Fruit fly (Drosophila melanogaster): ENCODE data around the gene hid.

The hid gene

dm6 chr3L:18223437-18223836 lies 38.0 kb upstream of the hid start (continued):
- TF ChIP-seq CG12391 (tag; optimal IDR thresholded peaks at IDR 0.05) (peak; percentile 48), dan (GFP tag; IDR thresholded peaks at IDR 0.05) (no peak), CG7556 (GFP tag; optimal IDR thresholded peaks at IDR 0.05) (no peak), Abd-B (GFP tag; optimal IDR thresholded peaks at IDR 0.05) (peak; percentile 37), Hr51 (GFP tag; optimal IDR thresholded peaks at IDR 0.05) (peak in 1 of 2 experiments; percentile 7), HLH4C (GFP tag; IDR thresholded peaks at IDR 0.05; ENCODE audit: partially characterized antibody) (no peak), CG18011 (GFP tag; optimal IDR thresholded peaks at IDR 0.05) (no peak), Dref (GFP tag; IDR thresholded peaks at IDR 0.05) (no peak), CG15601 (tag; optimal IDR thresholded peaks at IDR 0.05) (peak; percentile 2), ase (GFP tag; IDR thresholded peaks at IDR 0.05) (no peak), bcd (GFP tag; optimal IDR thresholded peaks at IDR 0.05) (peak; percentile 25), CG1603 (tag; optimal IDR thresholded peaks at IDR 0.05) (peak; percentile 42), Sry-δ (GFP tag; optimal IDR thresholded peaks at IDR 0.05) (no peak), h (optimal IDR thresholded peaks at IDR 0.05) (no peak), ATbp (GFP tag; optimal IDR thresholded peaks at IDR 0.05) (no peak), BtbVII (GFP tag; optimal IDR thresholded peaks at IDR 0.05) (no peak), Sox100B (GFP tag; optimal IDR thresholded peaks at IDR 0.05) (peak; percentile 12), bowl (GFP tag; IDR thresholded peaks at IDR 0.05) (no peak), nmo (GFP tag; optimal IDR thresholded peaks at IDR 0.05) (peak; percentile 55), Hr39 (optimal IDR thresholded peaks at IDR 0.05) (no peak), hkb (optimal IDR thresholded peaks at IDR 0.05) (no peak), hkb (GFP tag; IDR thresholded peaks at IDR 0.05) (peak; percentile 30; the same call in 1 of the 2 replicates), crp (GFP tag; optimal IDR thresholded peaks at IDR 0.05) (no peak), CG11695 (GFP tag; IDR thresholded peaks at IDR 0.05) (0 out of 3 replicates have a peak, but pooled peaks have one; percentile 22), croc (GFP tag; conservative IDR thresholded peaks at IDR 0.05) (0 out of 3 replicates have a peak, but pooled peaks have one; percentile 19), phol (tag; optimal IDR thresholded peaks at IDR 0.05) (peak; percentile 63), CG10321 (GFP tag; IDR thresholded peaks at IDR 0.05) (no peak), CG3407 (GFP tag; optimal IDR thresholded peaks at IDR 0.05) (peak; percentile 7), CG10366 (GFP tag; IDR thresholded peaks at IDR 0.05) (no peak), usp (GFP tag; optimal IDR thresholded peaks at IDR 0.05) (no peak), otp (GFP tag; IDR thresholded peaks at IDR 0.05) (no peak), HLHmδ (GFP tag; optimal IDR thresholded peaks at IDR 0.05) (no peak), CG12942 (GFP tag; optimal IDR thresholded peaks at IDR 0.05) (no peak), Six4 (GFP tag; optimal IDR thresholded peaks at IDR 0.05) (peak; percentile 48), vvl (GFP tag; IDR thresholded peaks at IDR 0.05) (0 out of 2 replicates have a peak, but pooled peaks have one; percentile 34), ato (GFP tag; IDR thresholded peaks at IDR 0.05; ENCODE audit: partially characterized antibody) (no peak), kay (GFP tag; optimal IDR thresholded peaks at IDR 0.05) (no peak), bsh (GFP tag; optimal IDR thresholded peaks at IDR 0.05) (peak; percentile 31 to 73), slp2 (GFP tag; optimal IDR thresholded peaks at IDR 0.05) (no peak), CG17328 (GFP tag; IDR thresholded peaks at IDR 0.05) (peak; percentile 46; the same call in 1 of the 2 replicates), trem (tag; optimal IDR thresholded peaks at IDR 0.05) (peak; percentile 1), CG8478 (optimal IDR thresholded peaks at IDR 0.05) (no peak), sens (GFP tag) (peak; percentile 74), Gug (GFP tag; IDR thresholded peaks at IDR 0.05) (no peak), cad (GFP tag; optimal IDR thresholded peaks at IDR 0.05) (no peak), dmrt99B (tag; optimal IDR thresholded peaks at IDR 0.05) (peak; percentile 0), tin (GFP tag; optimal IDR thresholded peaks at IDR 0.05) (peak; percentile 20), Sin3A (optimal IDR thresholded peaks at IDR 0.05) (no peak), CG4424 (GFP tag; optimal IDR thresholded peaks at IDR 0.05) (peak; percentile 19), psq (GFP tag; optimal IDR thresholded peaks at IDR 0.05) (no peak), MTF-1 (GFP tag; optimal IDR thresholded peaks at IDR 0.05; ENCODE audit: borderline replicate concordance) (no peak), az2 (GFP tag; optimal IDR thresholded peaks at IDR 0.05) (peak; percentile 37), odd (GFP tag; optimal IDR thresholded peaks at IDR 0.05) (no peak)

Measured in whole organism, embryonic.